Worm (Caenorhabditis elegans) whole organism, L2 larva: Measurements from ENCODE around the gene F01F1.15.

Experiments
- C34F6.9 ChIP-seq: fragments of 150-350 bp; optimal IDR thresholded peaks from 2 replicates; lab custom pipeline; 2014; ENCODE audit warnings: missing biosample characterization, missing genetic modification characterization
- F13H6.1 ChIP-seq: sonication (generic microtip); optimal IDR thresholded peaks from 2 replicates; lab custom pipeline; 2016; ENCODE audit warnings: missing genetic modification characterization, missing compliant biosample characterization
- R02D3.7 ChIP-seq: fragments of 150-350 bp; optimal IDR thresholded peaks from 2 replicates; lab custom pipeline; 2014; ENCODE audit warnings: missing biosample characterization, missing genetic modification characterization
- Y55F3AM.14 ChIP-seq: fragments of 200-800 bp; sonication (Bioruptor generic); optimal IDR thresholded peaks from 2 replicates; lab custom pipeline; 2018; ENCODE audit warnings: mild to moderate bottlenecking, missing genetic modification characterization, missing compliant biosample characterization
- ZK546.5 ChIP-seq: sonication (generic microtip); optimal IDR thresholded peaks from 2 replicates; lab custom pipeline; 2017; ENCODE audit warnings: missing biosample characterization, missing genetic modification characterization
- alr-1 ChIP-seq: fragments of 150-350 bp; optimal IDR thresholded peaks from 2 replicates; lab custom pipeline; 2014; ENCODE audit warnings: missing biosample characterization, missing genetic modification characterization
- aly-2 ChIP-seq: fragments of 150-350 bp; optimal IDR thresholded peaks from 2 replicates; lab custom pipeline; 2014; ENCODE audit warnings: missing biosample characterization, missing genetic modification characterization
- ama-1 ChIP-seq: fragments of 150-350 bp; optimal IDR thresholded peaks from 2 replicates; lab custom pipeline; 2018; ENCODE audit warnings: inconsistent platforms
- blmp-1 ChIP-seq: sonication (generic microtip); optimal IDR thresholded peaks from 2 replicates; lab custom pipeline; 2017; ENCODE audit warnings: missing genetic modification characterization, mild to moderate bottlenecking, missing compliant biosample characterization, antibody characterized with exemption, moderate library complexity; ENCODE audit not compliant: insufficient read depth
- ceh-16 ChIP-seq: fragments of 150-350 bp; optimal IDR thresholded peaks from 2 replicates; lab custom pipeline; 2014; ENCODE audit warnings: missing biosample characterization, missing genetic modification characterization
- ceh-82 ChIP-seq: fragments of 150-350 bp; optimal IDR thresholded peaks from 2 replicates; lab custom pipeline; 2014; ENCODE audit warnings: missing biosample characterization, missing genetic modification characterization
- crh-2 ChIP-seq: sonication (generic microtip); optimal IDR thresholded peaks from 2 replicates; lab custom pipeline; 2017; ENCODE audit warnings: missing biosample characterization, missing genetic modification characterization
- egl-27 ChIP-seq: sonication (generic microtip); optimal IDR thresholded peaks from 3 replicates; lab custom pipeline; 2017; ENCODE audit warnings: missing biosample characterization, missing genetic modification reagents, missing genetic modification characterization
- elt-1 ChIP-seq: fragments of 150-350 bp; optimal IDR thresholded peaks from 2 replicates; lab custom pipeline; 2014; ENCODE audit warnings: missing biosample characterization, missing genetic modification characterization
- elt-3 ChIP-seq: sonication (generic microtip); optimal IDR thresholded peaks from 2 replicates; lab custom pipeline; 2017; ENCODE audit warnings: missing biosample characterization, missing genetic modification characterization
- fos-1 ChIP-seq: fragments of 150-350 bp; optimal IDR thresholded peaks from 2 replicates; lab custom pipeline; 2014; ENCODE audit warnings: missing biosample characterization, missing genetic modification characterization
- gmeb-1 ChIP-seq: fragments of 150-350 bp; optimal IDR thresholded peaks from 2 replicates; lab custom pipeline; 2014; ENCODE audit warnings: missing biosample characterization, missing genetic modification characterization
- lin-11 ChIP-seq: fragments of 150-350 bp; sonication (generic microtip); optimal IDR thresholded peaks from 2 replicates; lab custom pipeline; 2014; ENCODE audit warnings: missing biosample characterization, missing genetic modification characterization, inconsistent platforms, mixed read lengths
- lin-13 ChIP-seq: fragments of 150-350 bp; optimal IDR thresholded peaks from 2 replicates; lab custom pipeline; 2014; ENCODE audit warnings: missing biosample characterization, missing genetic modification reagents, missing genetic modification characterization
- lin-39 ChIP-seq: fragments of 150-350 bp; optimal IDR thresholded peaks from 2 replicates; lab custom pipeline; 2014; ENCODE audit warnings: missing biosample characterization, missing genetic modification reagents, missing genetic modification characterization
- lsy-2 ChIP-seq, 2 experiments: fragments of 150-350 bp in 1 of 2; sonication (generic microtip) in 1 of 2; optimal IDR thresholded peaks; 2 replicates each; lab custom pipeline; 2014 to 2017; ENCODE audit warnings: missing biosample characterization in 2 of 2, missing genetic modification characterization in 2 of 2
- mab-5 ChIP-seq: fragments of 150-350 bp; optimal IDR thresholded peaks from 2 replicates; lab custom pipeline; 2014; ENCODE audit warnings: missing biosample characterization, missing genetic modification characterization
- mbf-1 ChIP-seq: sonication (generic microtip); optimal IDR thresholded peaks from 2 replicates; lab custom pipeline; 2017; ENCODE audit warnings: missing biosample characterization, missing genetic modification characterization
- mdl-1 ChIP-seq, 2 experiments: fragments of 150-350 bp in 1 of 2; sonication (generic microtip) in 1 of 2; optimal IDR thresholded peaks; 2 replicates each; lab custom pipeline; 2017; ENCODE audit warnings: missing biosample characterization in 2 of 2, missing genetic modification characterization in 2 of 2
- nhr-10 ChIP-seq: sonication (generic microtip); optimal IDR thresholded peaks from 2 replicates; lab custom pipeline; 2017; ENCODE audit warnings: missing biosample characterization, missing genetic modification characterization
- nhr-11 ChIP-seq: fragments of 150-350 bp; optimal IDR thresholded peaks from 2 replicates; lab custom pipeline; 2014; ENCODE audit warnings: missing biosample characterization, missing genetic modification characterization
- nhr-12 ChIP-seq: fragments of 150-350 bp; optimal IDR thresholded peaks from 2 replicates; lab custom pipeline; 2014; ENCODE audit warnings: missing biosample characterization, missing genetic modification characterization
- nhr-129 ChIP-seq: fragments of 150-350 bp; optimal IDR thresholded peaks from 2 replicates; lab custom pipeline; 2014; ENCODE audit warnings: missing biosample characterization, missing genetic modification characterization
- nhr-25 ChIP-seq: fragments of 150-350 bp; sonication (generic microtip); optimal IDR thresholded peaks from 3 replicates; lab custom pipeline; 2014; ENCODE audit warnings: missing biosample characterization, missing genetic modification characterization
- nhr-77 ChIP-seq: fragments of 150-350 bp; optimal IDR thresholded peaks from 2 replicates; lab custom pipeline; 2014; ENCODE audit warnings: missing biosample characterization, missing genetic modification characterization
- peb-1 ChIP-seq: fragments of 150-350 bp; optimal IDR thresholded peaks from 2 replicates; lab custom pipeline; 2014; ENCODE audit warnings: missing biosample characterization, missing genetic modification characterization
- sem-4 ChIP-seq: fragments of 150-350 bp; optimal IDR thresholded peaks from 2 replicates; lab custom pipeline; 2014; ENCODE audit warnings: missing biosample characterization, missing genetic modification reagents, missing genetic modification characterization
- skn-1 ChIP-seq: sonication (generic microtip); optimal IDR thresholded peaks from 2 replicates; lab custom pipeline; 2017; ENCODE audit warnings: missing biosample characterization, missing genetic modification characterization
- sma-9 ChIP-seq, 2 experiments: fragments of 150-350 bp in 1 of 2; sonication (generic microtip) in 1 of 2; optimal IDR thresholded peaks; 2 replicates each; lab custom pipeline; 2014 to 2016; ENCODE audit warnings: missing genetic modification characterization in 2 of 2, mild to moderate bottlenecking in 1 of 2, missing biosample characterization in 1 of 2, missing compliant biosample characterization in 1 of 2, missing genetic modification reagents in 1 of 2, moderate library complexity in 1 of 2
- snpc-4 ChIP-seq: fragments of 150-350 bp; optimal IDR thresholded peaks from 2 replicates; lab custom pipeline; 2014; ENCODE audit warnings: missing biosample characterization, missing genetic modification characterization
- unc-39 ChIP-seq: fragments of 150-350 bp; optimal IDR thresholded peaks from 2 replicates; lab custom pipeline; 2014; ENCODE audit warnings: missing biosample characterization, missing genetic modification characterization
- unc-55 ChIP-seq: fragments of 150-350 bp; sonication (generic microtip); optimal IDR thresholded peaks from 3 replicates; lab custom pipeline; 2014; ENCODE audit warnings: missing biosample characterization, missing genetic modification reagents, missing genetic modification characterization
- unc-62 ChIP-seq: fragments of 150-350 bp; optimal IDR thresholded peaks from 2 replicates; lab custom pipeline; 2014; ENCODE audit warnings: missing biosample characterization, missing genetic modification reagents, missing genetic modification characterization
- ztf-1 ChIP-seq: fragments of 200-800 bp; sonication (Bioruptor generic); conservative IDR thresholded peaks from 2 replicates; pipeline ENCODE4 v1.3.6; 2022; ENCODE audit warnings: missing genetic modification characterization, missing compliant biosample characterization
- ztf-11 ChIP-seq: sonication (generic microtip); optimal IDR thresholded peaks from 2 replicates; lab custom pipeline; 2017; ENCODE audit warnings: missing biosample characterization, missing genetic modification characterization
- ztf-4 ChIP-seq: fragments of 150-350 bp; optimal IDR thresholded peaks from 2 replicates; lab custom pipeline; 2014; ENCODE audit warnings: missing biosample characterization, missing genetic modification characterization

F01F1.15 gene

ce11 chrIII:5900709-5901108, 31.4 kb upstream of the F01F1.15 start:
- TF ChIP-seq fos-1 (tag; lab: Kevin White, UChicago) (peak; percentile 69), unc-62 (GFP tag; lab: Kevin White, UChicago) (no peak), nhr-129 (peak; percentile 77)

DNA sequence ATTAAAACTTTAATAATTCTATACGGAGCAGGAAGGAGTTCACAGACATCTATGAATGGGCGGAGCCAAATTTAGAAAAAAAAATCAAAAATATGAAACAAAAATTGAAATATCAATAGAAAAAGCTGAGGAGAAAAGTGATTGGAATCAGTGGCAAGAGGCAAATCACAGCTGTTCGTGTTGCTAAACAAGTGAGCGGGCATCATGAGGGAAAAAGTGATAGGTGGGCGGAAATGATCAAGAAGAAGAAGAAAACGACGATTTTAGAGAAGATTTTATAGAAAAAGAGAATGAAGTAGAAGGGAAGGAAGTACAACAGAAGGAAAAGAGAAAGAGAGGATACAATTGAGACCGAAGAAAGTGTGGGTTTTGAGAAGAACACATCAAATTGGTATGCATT, 29.3 kb upstream of the F01F1.15 start:
- TF ChIP-seq F13H6.1 (tag; lab: Kevin White, UChicago): peak; percentile 12
- no peak for TF ChIP-seq ama-1 (lab: Kevin White, UChicago)
- TF ChIP-seq nhr-12 (tag; lab: Kevin White, UChicago): no peak
- peak in 1 of 2 experiments; percentile 15 for TF ChIP-seq lsy-2 (tag; optimal IDR thresholded peaks at IDR 0.05; lab: Kevin White, UChicago)
- TF ChIP-seq sma-9 (GFP tag; optimal IDR thresholded peaks at IDR 0.05; lab: Kevin White, UChicago): no peak
- no peak for TF ChIP-seq sma-9 (tag; optimal IDR thresholded peaks at IDR 0.05; lab: Kevin White, UChicago)
- TF ChIP-seq unc-55 (GFP tag; lab: Kevin White, UChicago): peak; percentile 23
- no peak for TF ChIP-seq nhr-77
- TF ChIP-seq ztf-11 (tag; lab: Kevin White, UChicago): no peak
- no peak for TF ChIP-seq lin-11 (tag; lab: Kevin White, UChicago)
- no peak for TF ChIP-seq mab-5
- peak; percentile 7 for TF ChIP-seq nhr-129
- no peak for TF ChIP-seq fos-1 (tag; lab: Kevin White, UChicago)

DNA sequence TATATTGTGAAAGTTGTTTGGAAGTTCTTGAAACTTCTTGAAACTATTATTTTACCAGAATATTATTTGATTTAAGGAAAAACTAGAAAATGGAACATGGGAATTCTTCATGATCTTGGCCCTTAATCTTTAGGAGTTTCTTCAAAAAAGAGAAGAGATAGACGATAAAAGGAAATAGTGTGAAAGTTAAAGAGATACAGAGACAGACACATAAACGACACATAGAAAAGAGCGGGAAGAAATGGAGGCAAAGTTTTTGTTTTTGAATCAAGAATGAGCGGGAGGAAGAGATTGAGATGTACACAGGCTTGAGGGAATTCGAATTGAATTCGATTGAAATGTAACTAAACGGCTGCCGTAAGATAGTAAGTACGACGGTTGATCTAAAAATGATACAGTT, 28.1 kb upstream of the F01F1.15 start:
- TF ChIP-seq Y55F3AM.14 (GFP tag; lab: Kevin White, UChicago): peak; percentile 61
- TF ChIP-seq nhr-129: peak; percentile 17
- TF ChIP-seq mdl-1 (tag; optimal IDR thresholded peaks at IDR 0.05; lab: Kevin White, UChicago): no peak
- no peak for TF ChIP-seq snpc-4 (tag; lab: Kevin White, UChicago)
- no peak for TF ChIP-seq skn-1 (tag; lab: Kevin White, UChicago)
- no peak for TF ChIP-seq sma-9 (GFP tag; optimal IDR thresholded peaks at IDR 0.05; lab: Kevin White, UChicago)
- TF ChIP-seq sma-9 (tag; optimal IDR thresholded peaks at IDR 0.05; lab: Kevin White, UChicago): no peak
- TF ChIP-seq ztf-11 (tag; lab: Kevin White, UChicago): no peak
- no peak for TF ChIP-seq nhr-11
- no peak for TF ChIP-seq unc-39 (tag; lab: Kevin White, UChicago)
- no peak for TF ChIP-seq ceh-16 (tag; lab: Kevin White, UChicago)
- no peak for TF ChIP-seq crh-2
- TF ChIP-seq ztf-1 (GFP tag; lab: Robert Waterston, UW): no peak
- no peak for TF ChIP-seq R02D3.7
- TF ChIP-seq elt-1: no peak
- no peak for TF ChIP-seq lin-13 (GFP tag; lab: Kevin White, UChicago)
- no peak for TF ChIP-seq aly-2 (tag; lab: Kevin White, UChicago)
- no peak for TF ChIP-seq nhr-10 (tag; lab: Kevin White, UChicago)
- TF ChIP-seq lin-11 (tag; lab: Kevin White, UChicago): no peak
- no peak for TF ChIP-seq ama-1 (lab: Kevin White, UChicago)
- peak; percentile 42 for TF ChIP-seq C34F6.9 (tag; lab: Kevin White, UChicago)
- no peak for TF ChIP-seq nhr-77
- no peak for TF ChIP-seq nhr-12 (tag; lab: Kevin White, UChicago)
- TF ChIP-seq lsy-2 (tag; optimal IDR thresholded peaks at IDR 0.05; lab: Kevin White, UChicago): peak in 1 of 2 experiments; percentile 9
- TF ChIP-seq fos-1 (tag; lab: Kevin White, UChicago): no peak
- no peak for TF ChIP-seq ztf-4 (tag; lab: Kevin White, UChicago)
- no peak for TF ChIP-seq elt-3 (tag; lab: Kevin White, UChicago)
- TF ChIP-seq ceh-82 (tag; lab: Kevin White, UChicago): no peak
- TF ChIP-seq alr-1 (tag; lab: Kevin White, UChicago): no peak
- TF ChIP-seq unc-55 (GFP tag; lab: Kevin White, UChicago): peak; percentile 30
- TF ChIP-seq blmp-1 (tag; lab: Kevin White, UChicago): no peak
- TF ChIP-seq lin-39 (tag; lab: Kevin White, UChicago): no peak

DNA sequence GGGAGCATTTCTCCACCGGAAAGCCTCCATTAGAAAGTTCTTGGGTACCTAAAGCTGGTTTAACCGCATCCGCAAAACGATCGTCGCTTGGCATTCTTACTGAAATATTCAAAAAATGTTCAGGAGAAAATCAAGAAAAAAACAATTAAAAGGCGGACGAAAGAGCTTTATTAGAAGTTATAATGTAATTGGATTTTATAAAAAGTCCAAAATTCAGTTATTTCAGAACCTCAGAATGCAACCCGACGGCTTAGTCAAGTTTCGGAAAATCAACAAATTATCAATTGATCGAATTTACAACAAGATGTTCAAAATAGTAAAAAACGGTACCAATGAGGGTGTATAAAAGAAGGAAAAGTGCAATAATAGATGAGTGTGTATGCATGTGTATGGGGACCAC, 26.6 kb upstream of the F01F1.15 start, which contains the start of gene pxl-1:
TSS of gene pxl-1 (minus strand) at position 101 of the 400 bp plus-strand sequence.
- TF ChIP-seq sem-4 (tag; lab: Kevin White, UChicago) (no peak), snpc-4 (tag; lab: Kevin White, UChicago) (no peak), ztf-4 (tag; lab: Kevin White, UChicago) (no peak), nhr-10 (tag; lab: Kevin White, UChicago) (no peak), mbf-1 (tag; lab: Kevin White, UChicago) (no peak), nhr-12 (tag; lab: Kevin White, UChicago) (no peak), ceh-82 (tag; lab: Kevin White, UChicago) (no peak), lin-11 (tag; lab: Kevin White, UChicago) (no peak), crh-2 (no peak), peb-1 (no peak), Y55F3AM.14 (GFP tag; lab: Kevin White, UChicago) (no peak), ZK546.5 (tag; lab: Kevin White, UChicago) (no peak), nhr-25 (tag; lab: Kevin White, UChicago) (no peak), egl-27 (tag; lab: Kevin White, UChicago) (no peak), unc-55 (GFP tag; lab: Kevin White, UChicago) (no peak), nhr-11 (no peak), mdl-1 (tag; optimal IDR thresholded peaks at IDR 0.05; lab: Kevin White, UChicago) (no peak), sma-9 (GFP tag; optimal IDR thresholded peaks at IDR 0.05; lab: Kevin White, UChicago) (no peak), sma-9 (tag; optimal IDR thresholded peaks at IDR 0.05; lab: Kevin White, UChicago) (no peak), blmp-1 (tag; lab: Kevin White, UChicago) (no peak), gmeb-1 (tag; lab: Kevin White, UChicago) (no peak)
